Worm (Caenorhabditis elegans) whole organism, L4 larva: ENCODE data around the gene add-1.

Source experiments
- ZK546.5 ChIP-seq, 2 experiments: sonication (generic microtip); optimal IDR thresholded peaks; 2 replicates each; lab custom pipeline; 2017; ENCODE audit warnings: missing biosample characterization in 2 of 2, missing genetic modification characterization in 2 of 2
- aha-1 ChIP-seq: fragments of 150-350 bp; peaks from one replicate; lab custom pipeline; 2014; ENCODE audit warnings: missing biosample characterization, missing genetic modification characterization
- aly-2 ChIP-seq: sonication (generic microtip); optimal IDR thresholded peaks from 2 replicates; lab custom pipeline; 2018; ENCODE audit warnings: missing biosample characterization, missing genetic modification characterization
- arid-1 ChIP-seq: fragments of 200-800 bp; sonication (Bioruptor generic); conservative IDR thresholded peaks from 2 replicates; pipeline ENCODE4 v1.3.6; 2022; ENCODE audit warnings: missing genetic modification reagents, missing genetic modification characterization, missing compliant biosample characterization
- daf-12 ChIP-seq: fragments of 150-350 bp; optimal IDR thresholded peaks from 2 replicates; lab custom pipeline; 2014; ENCODE audit warnings: missing biosample characterization, missing genetic modification reagents, missing genetic modification characterization
- daf-16 ChIP-seq, 3 experiments: sonication (generic microtip); optimal IDR thresholded peaks; 2 replicates each; lab custom pipeline; 2016 to 2017; ENCODE audit warnings: missing genetic modification characterization in 3 of 3, missing genetic modification reagents in 3 of 3, mild to moderate bottlenecking in 2 of 3, missing compliant biosample characterization in 2 of 3, missing biosample characterization in 1 of 3, moderate library complexity in 1 of 3
- daf-19 ChIP-seq: fragments of 200-800 bp; sonication (Bioruptor generic); conservative IDR thresholded peaks from 2 replicates; pipeline ENCODE4 v1.3.6; 2022; ENCODE audit warnings: missing genetic modification characterization, missing compliant biosample characterization
- dmd-6 ChIP-seq: fragments of 200-800 bp; sonication (Bioruptor generic); IDR thresholded peaks from 2 replicates; pipeline ENCODE4 v1.3.6; 2022; ENCODE audit warnings: missing genetic modification reagents, missing genetic modification characterization, missing compliant biosample characterization
- dmd-8 ChIP-seq: fragments of 200-800 bp; sonication (Bioruptor generic); IDR thresholded peaks from 2 replicates; pipeline ENCODE4 v1.3.6; 2022; ENCODE audit warnings: missing genetic modification characterization, missing compliant biosample characterization
- dve-1 ChIP-seq: sonication (generic microtip); optimal IDR thresholded peaks from 2 replicates; lab custom pipeline; 2017; ENCODE audit warnings: antibody characterized with exemption, mild to moderate bottlenecking, missing genetic modification characterization, missing compliant biosample characterization; ENCODE audit not compliant: insufficient read depth
- fos-1 ChIP-seq: fragments of 150-350 bp; optimal IDR thresholded peaks from 2 replicates; lab custom pipeline; 2014; ENCODE audit warnings: missing biosample characterization, missing genetic modification characterization
- hif-1 ChIP-seq, 2 experiments: sonication (generic microtip); optimal IDR thresholded peaks; 2 replicates each; lab custom pipeline; 2016 to 2017; ENCODE audit warnings: missing compliant biosample characterization in 2 of 2, missing genetic modification characterization in 2 of 2, missing genetic modification reagents in 2 of 2, missing genotype in 2 of 2, mild to moderate bottlenecking in 1 of 2
- hlh-11 ChIP-seq: fragments of 200-800 bp; sonication (Bioruptor generic); optimal IDR thresholded peaks from 2 replicates; lab custom pipeline; 2018; ENCODE audit warnings: mild to moderate bottlenecking, missing genetic modification characterization, missing compliant biosample characterization
- hmg-1.1 ChIP-seq: fragments of 200-800 bp; sonication (Bioruptor generic); IDR thresholded peaks from 2 replicates; pipeline ENCODE4 v1.3.6; 2022; ENCODE audit warnings: missing genetic modification reagents, missing genetic modification characterization, missing compliant biosample characterization
- lin-13 ChIP-seq: fragments of 150-350 bp; optimal IDR thresholded peaks from 2 replicates; lab custom pipeline; 2014; ENCODE audit warnings: missing biosample characterization, missing genetic modification reagents, missing genetic modification characterization
- lin-15B ChIP-seq: fragments of 150-350 bp; sonication (generic microtip); optimal IDR thresholded peaks from 3 replicates; lab custom pipeline; 2014; ENCODE audit warnings: missing biosample characterization, missing genetic modification characterization
- lin-39 ChIP-seq: fragments of 150-350 bp; optimal IDR thresholded peaks from 2 replicates; lab custom pipeline; 2014; ENCODE audit warnings: missing biosample characterization, missing genetic modification reagents, missing genetic modification characterization
- mes-2 ChIP-seq: sonication (generic microtip); optimal IDR thresholded peaks from 2 replicates; lab custom pipeline; 2016; ENCODE audit warnings: missing genotype, mild to moderate bottlenecking, missing genetic modification characterization, missing compliant biosample characterization; ENCODE audit not compliant: poor library complexity, severe bottlenecking
- mxl-2 ChIP-seq: fragments of 200-800 bp; sonication (Bioruptor generic); conservative IDR thresholded peaks from 2 replicates; pipeline ENCODE4 v1.3.6; 2022; ENCODE audit warnings: missing genetic modification reagents, missing genetic modification characterization, missing compliant biosample characterization
- mxl-3 ChIP-seq: fragments of 200-800 bp; sonication (Bioruptor generic); optimal IDR thresholded peaks from 2 replicates; lab custom pipeline; 2018; ENCODE audit warnings: mild to moderate bottlenecking, missing genetic modification characterization, missing compliant biosample characterization
- nhr-11 ChIP-seq: fragments of 150-350 bp; optimal IDR thresholded peaks from 2 replicates; lab custom pipeline; 2014; ENCODE audit warnings: missing biosample characterization, missing genetic modification characterization
- nhr-111 ChIP-seq: fragments of 200-800 bp; sonication (Bioruptor generic); optimal IDR thresholded peaks from 2 replicates; lab custom pipeline; 2018; ENCODE audit warnings: mild to moderate bottlenecking, missing genetic modification characterization, missing compliant biosample characterization
- nhr-237 ChIP-seq: sonication (generic microtip); optimal IDR thresholded peaks from 2 replicates; lab custom pipeline; 2017; ENCODE audit warnings: missing biosample characterization, missing genetic modification characterization
- nhr-28 ChIP-seq: fragments of 150-350 bp; optimal IDR thresholded peaks from 2 replicates; lab custom pipeline; 2014; ENCODE audit warnings: missing biosample characterization, missing genetic modification characterization
- nhr-6 ChIP-seq: fragments of 150-350 bp; optimal IDR thresholded peaks from 2 replicates; lab custom pipeline; 2014; ENCODE audit warnings: missing biosample characterization, missing genetic modification characterization
- php-3 ChIP-seq: fragments of 200-800 bp; sonication (Bioruptor generic); IDR thresholded peaks from 2 replicates; pipeline ENCODE4 v1.3.6; 2022; ENCODE audit warnings: missing genetic modification reagents, missing genetic modification characterization, missing compliant biosample characterization
- pqm-1 ChIP-seq: sonication (generic microtip); optimal IDR thresholded peaks from 2 replicates; lab custom pipeline; 2017; ENCODE audit warnings: missing biosample characterization, missing genetic modification characterization
- rbr-2 ChIP-seq: sonication (generic microtip); optimal IDR thresholded peaks from 2 replicates; lab custom pipeline; 2016; ENCODE audit warnings: missing genotype, missing genetic modification characterization, missing compliant biosample characterization
- sdz-12 ChIP-seq: fragments of 200-800 bp; sonication (Bioruptor generic); optimal IDR thresholded peaks from 2 replicates; lab custom pipeline; 2018; ENCODE audit warnings: mild to moderate bottlenecking, missing genetic modification characterization, missing compliant biosample characterization
- set-16 ChIP-seq: fragments of 200-800 bp; sonication (Bioruptor generic); IDR thresholded peaks from 2 replicates; pipeline ENCODE4 v1.3.6; 2022; ENCODE audit warnings: missing genetic modification reagents, missing genetic modification characterization, missing compliant biosample characterization
- skn-1 ChIP-seq: fragments of 150-350 bp; optimal IDR thresholded peaks from 2 replicates; lab custom pipeline; 2014; ENCODE audit warnings: missing biosample characterization, missing genetic modification characterization
- unc-39 ChIP-seq: sonication (generic microtip); optimal IDR thresholded peaks from 2 replicates; lab custom pipeline; 2017; ENCODE audit warnings: missing biosample characterization, missing genetic modification characterization
- unc-62 ChIP-seq, 3 experiments: fragments of 150-350 bp in 1 of 3; sonication (generic microtip); optimal IDR thresholded peaks in 2 of 3; peaks in 1 of 3; 1 replicate in 1 of 3; 2 replicates in 2 of 3; lab custom pipeline; 2014 to 2017; ENCODE audit warnings: missing biosample characterization in 3 of 3, missing genetic modification characterization in 3 of 3, missing genetic modification reagents in 3 of 3, missing genotype in 1 of 3
- zfp-3 ChIP-seq: fragments of 200-800 bp; sonication (Bioruptor generic); conservative IDR thresholded peaks from 2 replicates; pipeline ENCODE4 v1.3.6; 2022; ENCODE audit warnings: missing genetic modification reagents, missing genetic modification characterization, missing compliant biosample characterization

add-1 gene

ce11 chrX:4861413-4861812 is 1.6 kb upstream of the add-1 start:
- TF ChIP-seq aly-2 (tag; lab: Kevin White, UChicago) (no peak), daf-16 (GFP tag; optimal IDR thresholded peaks at IDR 0.05; lab: Kevin White, UChicago) (no peak), daf-16 (tag; optimal IDR thresholded peaks at IDR 0.05; lab: Kevin White, UChicago) (peak; percentile 63), pqm-1 (peak; percentile 58)

ce11 chrX:4853060-4853459 is 6.8 kb downstream of the add-1 start, which contains the start of gene F39C12.1:
F39C12.1 (minus strand) TSS chrX:4853195.
- TF ChIP-seq dve-1 (tag; lab: Kevin White, UChicago) (peak; percentile 82), mxl-3 (peak; percentile 80), nhr-6 (tag; lab: Kevin White, UChicago) (peak; percentile 11), daf-12 (tag; lab: Kevin White, UChicago) (no peak), nhr-11 (tag; lab: Kevin White, UChicago) (no peak), nhr-28 (tag; lab: Kevin White, UChicago) (peak; percentile 82), dmd-6 (GFP tag; lab: Robert Waterston, UW) (peak; percentile 76), lin-15B (tag; lab: Kevin White, UChicago) (no peak), daf-19 (no peak), pqm-1 (peak; percentile 78), lin-13 (GFP tag; lab: Kevin White, UChicago) (no peak), hmg-1.1 (GFP tag; lab: Robert Waterston, UW) (0 out of 2 replicates have a peak, but pooled peaks have one; percentile 23), sdz-12 (no peak), mes-2 (tag; lab: Kevin White, UChicago) (peak; percentile 90), daf-16 (GFP tag; optimal IDR thresholded peaks at IDR 0.05; lab: Kevin White, UChicago) (no peak), daf-16 (tag; optimal IDR thresholded peaks at IDR 0.05; lab: Kevin White, UChicago) (peak; percentile 90), hlh-11 (tag; lab: Kevin White, UChicago) (peak; percentile 80), nhr-237 (tag; lab: Kevin White, UChicago) (no peak), zfp-3 (GFP tag; lab: Robert Waterston, UW) (no peak), hif-1 (tag; optimal IDR thresholded peaks at IDR 0.05; lab: Kevin White, UChicago) (peak in 1 of 2 experiments; percentile 61), arid-1 (GFP tag; lab: Robert Waterston, UW) (no peak), php-3 (GFP tag; lab: Robert Waterston, UW) (peak; percentile 81)
- TF ChIP-seq, all 104 proteins: peak for 12

ce11 chrX:4844765-4845164 is 15.1 kb downstream of the add-1 start:
- TF ChIP-seq unc-39 (tag; lab: Kevin White, UChicago): no peak
- TF ChIP-seq fos-1 (tag; lab: Kevin White, UChicago): no peak
- peak in 1 of 2 experiments; percentile 92 for TF ChIP-seq unc-62 (GFP tag; optimal IDR thresholded peaks at IDR 0.05 in 1 of 2; lab: Kevin White, UChicago)
- no peak for TF ChIP-seq unc-62 (tag; optimal IDR thresholded peaks at IDR 0.05; lab: Kevin White, UChicago)
- TF ChIP-seq aha-1 (tag; lab: Kevin White, UChicago): peak; percentile 20
- no peak for TF ChIP-seq nhr-111 (GFP tag; lab: Kevin White, UChicago)

- TF ChIP-seq set-16 (GFP tag; lab: Robert Waterston, UW) (peak; percentile 47), skn-1 (tag; lab: Kevin White, UChicago) (no peak), lin-39 (tag; lab: Kevin White, UChicago) (no peak), rbr-2 (no peak), dmd-8 (GFP tag; lab: Robert Waterston, UW) (no peak)
Measured at ce11 chrX:4842305-4842704, 17.5 kb downstream of the add-1 start.

- TF ChIP-seq unc-62 (GFP tag; optimal IDR thresholded peaks at IDR 0.05 in 1 of 2; lab: Kevin White, UChicago): peak in 1 of 2 experiments; percentile 91
- no peak for TF ChIP-seq unc-62 (tag; optimal IDR thresholded peaks at IDR 0.05; lab: Kevin White, UChicago)
- TF ChIP-seq ZK546.5 (tag; optimal IDR thresholded peaks at IDR 0.05; lab: Kevin White, UChicago): no peak
- no peak for TF ChIP-seq mxl-2 (GFP tag; lab: Robert Waterston, UW)
Measured at ce11 chrX:4840653-4841052, 19.2 kb downstream of the add-1 start.
